Fruit fly (Drosophila melanogaster): Measurements from ENCODE around the gene osk.

DNA sequence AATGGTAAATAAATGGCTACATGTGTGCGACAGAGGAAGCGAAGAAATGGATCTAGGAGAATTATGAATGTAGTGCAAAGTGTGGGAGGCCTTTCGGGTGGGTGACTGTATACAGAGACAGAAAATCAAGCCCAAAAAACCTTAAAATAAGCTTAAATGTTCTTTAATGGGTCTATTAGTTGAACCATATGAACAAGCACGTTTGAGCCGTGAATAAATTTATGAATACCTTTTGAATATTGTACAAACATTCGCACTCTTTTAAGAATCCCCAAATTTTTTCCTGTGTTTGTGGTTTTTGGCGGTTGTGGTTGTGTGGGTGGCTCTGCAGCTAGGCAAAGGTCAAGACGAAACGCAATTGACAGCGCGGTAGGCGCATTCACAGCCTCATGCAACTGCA, 31.7 kb downstream of the osk start:
- TF ChIP-seq Hr96 (GFP tag; optimal IDR thresholded peaks at IDR 0.05) (no peak), CG14711 (tag; optimal IDR thresholded peaks at IDR 0.05) (no peak), CG11617 (GFP tag; optimal IDR thresholded peaks at IDR 0.05) (no peak), tj (GFP tag; optimal IDR thresholded peaks at IDR 0.05) (no peak)
